Worm (Caenorhabditis elegans): Measurements from ENCODE around the gene attf-2.

Gene attf-2

DNA sequence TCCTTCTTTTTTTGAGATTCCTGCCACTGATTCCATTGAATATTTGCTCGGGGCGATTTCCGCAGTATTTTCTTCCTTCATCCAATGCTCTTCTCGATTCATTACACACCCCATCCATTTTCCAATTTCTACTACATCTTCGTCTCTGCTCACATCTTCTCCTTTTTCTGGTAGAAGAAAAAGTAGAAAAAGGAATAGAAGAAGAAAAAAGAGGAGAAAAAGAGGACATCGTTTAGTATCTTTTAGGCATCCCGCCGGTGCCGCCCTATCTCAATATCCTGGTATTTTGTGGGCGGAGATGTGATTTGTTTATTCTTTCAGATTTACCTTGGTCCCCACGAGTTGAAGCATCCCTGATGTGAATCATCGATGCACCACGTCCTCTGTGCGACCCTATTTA lies 20.7 kb downstream of the attf-2 start, which contains the start of gene lgc-39:
Gene lgc-39 (plus strand): TSS at position 301 of the 400 bp plus-strand sequence.
- TF ChIP-seq him-1 (tag; optimal IDR thresholded peaks at IDR 0.05) (no peak), dao-5 (tag; optimal IDR thresholded peaks at IDR 0.05) (no peak), W03F9.2 (tag; optimal IDR thresholded peaks at IDR 0.05) (no peak)

DNA sequence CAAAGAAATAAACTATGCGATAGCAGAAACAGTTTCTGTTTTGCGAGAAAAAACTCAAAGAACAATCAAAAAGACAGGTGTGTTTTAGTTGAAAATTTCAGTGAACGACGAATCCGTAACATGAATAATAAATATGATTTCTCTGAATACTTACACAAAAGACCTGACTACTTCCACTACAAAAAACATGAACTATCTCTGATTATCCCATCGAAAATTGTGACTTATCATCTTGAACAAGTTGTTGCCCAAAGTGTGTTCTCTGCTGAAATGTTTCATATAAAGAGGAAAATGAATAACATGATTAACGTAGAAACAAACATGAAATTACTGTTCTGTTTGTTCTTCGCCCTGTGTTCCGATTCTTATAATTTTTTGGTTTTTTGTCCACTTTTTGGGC lies 29.2 kb downstream of the attf-2 start, which contains the start of gene ugt-36:
Gene ugt-36 (plus strand): TSS at position 301 of the 400 bp plus-strand sequence.
- TF ChIP-seq dao-5 (tag; optimal IDR thresholded peaks at IDR 0.05) (no peak), W03F9.2 (tag; optimal IDR thresholded peaks at IDR 0.05) (no peak), him-1 (tag; optimal IDR thresholded peaks at IDR 0.05) (no peak)

DNA sequence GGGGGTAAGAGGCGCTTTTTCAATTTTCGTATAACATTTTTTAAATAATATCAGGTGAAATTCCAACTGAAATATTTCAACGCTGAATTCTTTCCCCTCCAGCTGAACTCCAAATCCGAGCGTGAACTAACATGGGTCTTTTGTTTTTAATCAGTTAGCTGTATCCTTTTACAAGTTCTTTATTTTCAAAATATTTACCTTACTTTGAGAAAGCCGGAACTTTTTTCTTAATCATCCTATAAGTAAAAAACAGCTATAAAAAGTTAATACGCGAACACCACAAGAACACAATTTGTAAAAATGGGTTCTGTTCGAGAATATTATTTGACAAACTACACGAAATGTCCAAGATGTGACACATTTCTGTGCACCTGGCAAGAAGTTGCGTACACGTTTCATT lies 31.7 kb downstream of the attf-2 start, which contains the start of gene srh-83:
Gene srh-83 (plus strand): TSS at position 301 of the 400 bp plus-strand sequence.
- TF ChIP-seq W03F9.2 (tag; optimal IDR thresholded peaks at IDR 0.05) (no peak), him-1 (tag; optimal IDR thresholded peaks at IDR 0.05) (no peak), dao-5 (tag; optimal IDR thresholded peaks at IDR 0.05) (no peak)

ce11 chrV:7163477-7164114 lies 32.3 kb downstream of the attf-2 start, which contains the start of gene ugt-41:
ugt-41 (minus strand) TSS chrV:7163595.
- TF ChIP-seq W03F9.2 (tag; optimal IDR thresholded peaks at IDR 0.05) (no peak), him-1 (tag; optimal IDR thresholded peaks at IDR 0.05) (no peak), dao-5 (tag; optimal IDR thresholded peaks at IDR 0.05) (no peak)

- no peak for TF ChIP-seq dao-5 (tag; optimal IDR thresholded peaks at IDR 0.05)
- no peak for TF ChIP-seq W03F9.2 (tag; optimal IDR thresholded peaks at IDR 0.05)
- no peak for TF ChIP-seq him-1 (tag; optimal IDR thresholded peaks at IDR 0.05)
Measured at ce11 chrV:7159391-7159790, 36.5 kb downstream of the attf-2 start, which contains the start of gene str-204. str-204 (plus strand) TSS chrV:7159691.

DNA sequence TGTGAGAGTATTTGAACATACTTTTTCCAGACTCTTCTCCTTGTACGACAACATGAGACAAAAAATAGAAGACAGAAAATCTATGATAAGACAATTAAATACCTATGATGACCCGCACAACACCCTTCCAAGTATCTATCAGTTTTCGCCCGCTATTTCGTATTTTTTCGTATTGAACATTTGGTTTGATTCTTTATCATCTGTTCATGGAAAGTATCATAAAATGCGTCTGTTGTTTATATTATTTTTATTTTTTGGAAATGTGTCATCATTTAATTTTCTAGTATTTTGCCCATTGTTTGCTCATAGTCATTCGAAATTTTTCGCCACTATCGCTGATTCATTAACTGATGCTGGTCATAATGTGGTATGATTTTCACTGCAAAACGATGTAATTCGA lies 38.8 kb downstream of the attf-2 start, which contains the start of gene ugt-39:
Gene ugt-39 (plus strand): TSS at position 54 of the 400 bp plus-strand sequence.
- no peak for TF ChIP-seq dao-5 (tag; optimal IDR thresholded peaks at IDR 0.05)
- TF ChIP-seq W03F9.2 (tag; optimal IDR thresholded peaks at IDR 0.05) = no peak
- TF ChIP-seq him-1 (tag; optimal IDR thresholded peaks at IDR 0.05) = no peak

ce11 chrV:7156079-7156478 lies 39.9 kb downstream of the attf-2 start, which contains the start of gene F10D2.10:
F10D2.10 (minus strand) TSS chrV:7156179.
- TF ChIP-seq W03F9.2 (tag; optimal IDR thresholded peaks at IDR 0.05) (no peak), dao-5 (tag; optimal IDR thresholded peaks at IDR 0.05) (no peak), him-1 (tag; optimal IDR thresholded peaks at IDR 0.05) (no peak)

DNA sequence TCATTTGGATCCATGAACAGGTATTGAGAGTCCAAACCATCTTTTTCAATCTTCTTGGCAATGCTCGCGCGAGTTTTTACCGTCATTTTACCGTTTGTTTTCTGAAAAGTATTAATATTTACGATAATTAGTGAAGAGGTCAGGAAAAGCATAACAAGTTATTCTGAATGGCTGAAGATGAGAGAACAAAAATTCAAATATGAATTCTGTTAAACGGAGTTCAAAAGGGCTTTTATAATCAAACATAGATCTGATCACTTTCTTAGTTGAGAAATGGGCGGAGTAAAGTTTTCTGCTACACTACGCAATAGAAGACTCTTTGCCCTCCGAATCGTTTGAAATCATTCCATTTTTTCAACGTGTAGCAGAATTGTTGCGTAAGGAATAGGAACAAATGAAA lies 42.9 kb downstream of the attf-2 start, which contains the start of gene fat-7:
Gene fat-7 (minus strand): TSS at position 101 of the 400 bp plus-strand sequence.
- TF ChIP-seq him-1 (tag; optimal IDR thresholded peaks at IDR 0.05) = no peak

- no peak for TF ChIP-seq dao-5 (tag; optimal IDR thresholded peaks at IDR 0.05)
- TF ChIP-seq him-1 (tag; optimal IDR thresholded peaks at IDR 0.05) = no peak
- TF ChIP-seq W03F9.2 (tag; optimal IDR thresholded peaks at IDR 0.05) = no peak
Measured at ce11 chrV:7150570-7150969, 45.4 kb downstream of the attf-2 start, which contains the start of gene F10D2.8. F10D2.8 (minus strand) TSS chrV:7150714.

ce11 chrV:7147370-7147769 lies 48.6 kb downstream of the attf-2 start, which contains the start of gene ugt-38:
ugt-38 (minus strand) TSS chrV:7147470.
- no peak for TF ChIP-seq dao-5 (tag; optimal IDR thresholded peaks at IDR 0.05)
- no peak for TF ChIP-seq him-1 (tag; optimal IDR thresholded peaks at IDR 0.05)
- no peak for TF ChIP-seq W03F9.2 (tag; optimal IDR thresholded peaks at IDR 0.05)

- TF ChIP-seq him-1 (tag; optimal IDR thresholded peaks at IDR 0.05) (no peak), dao-5 (tag; optimal IDR thresholded peaks at IDR 0.05) (no peak), W03F9.2 (tag; optimal IDR thresholded peaks at IDR 0.05) (no peak)
Measured at ce11 chrV:7145250-7145850, 50.6 kb downstream of the attf-2 start, which contains the start of gene ugt-37. ugt-37 (minus strand) TSS chrV:7145318.
